Worm (Caenorhabditis elegans): Measurements from ENCODE around the gene Y52E8A.2.

The Y52E8A.2 gene

ce11 chrII:4322871-4323270 is 2.2 kb downstream of the Y52E8A.2 start, which contains the start of gene H20J04.6 (continued):
- TF ChIP-seq nhr-76 (tag; optimal IDR thresholded peaks at IDR 0.05) (no peak), nhr-12 (tag; optimal IDR thresholded peaks at IDR 0.05) (no peak), nhr-19 (GFP tag; conservative IDR thresholded peaks at IDR 0.05) (no peak), sup-37 (GFP tag; optimal IDR thresholded peaks at IDR 0.05) (no peak), nhr-90 (tag; optimal IDR thresholded peaks at IDR 0.05; ENCODE audit: poor library complexity) (peak; percentile 16), unc-130 (tag; optimal IDR thresholded peaks at IDR 0.05) (peak; percentile 63), swsn-7 (tag; optimal IDR thresholded peaks at IDR 0.05) (peak; percentile 34), elt-2 (tag; optimal IDR thresholded peaks at IDR 0.05) (no peak), ets-5 (GFP tag; IDR thresholded peaks at IDR 0.05) (no peak), nhr-84 (tag; optimal IDR thresholded peaks at IDR 0.05) (no peak), hlh-17 (GFP tag; optimal IDR thresholded peaks at IDR 0.05; ENCODE audit: borderline replicate concordance) (no peak), C04F5.9 (tag; optimal IDR thresholded peaks at IDR 0.05) (peak; percentile 29), tlp-1 (tag; optimal IDR thresholded peaks at IDR 0.05) (no peak), lin-39 (tag; optimal IDR thresholded peaks at IDR 0.05) (no peak), vab-15 (tag; optimal IDR thresholded peaks at IDR 0.05) (no peak), sox-4 (tag; optimal IDR thresholded peaks at IDR 0.05) (no peak), ceh-82 (tag; optimal IDR thresholded peaks at IDR 0.05) (no peak), Y116A8C.19 (tag; optimal IDR thresholded peaks at IDR 0.05; ENCODE audit: borderline replicate concordance) (no peak), unc-86 (tag; optimal IDR thresholded peaks at IDR 0.05) (peak; percentile 7), efl-1 (optimal IDR thresholded peaks at IDR 0.05) (peak; percentile 23 to 52), efl-1 (GFP tag; optimal IDR thresholded peaks at IDR 0.05 in 1 of 2) (peak; percentile 56 to 94), dpl-1 (GFP tag; optimal IDR thresholded peaks at IDR 0.05) (peak; percentile 24 to 60 (median 44)), ceh-8 (GFP tag; optimal IDR thresholded peaks at IDR 0.05) (no peak), lir-3 (tag; optimal IDR thresholded peaks at IDR 0.05; ENCODE audit: poor library complexity) (no peak), rnt-1 (tag; optimal IDR thresholded peaks at IDR 0.05) (no peak), xbp-1 (tag; optimal IDR thresholded peaks at IDR 0.05) (peak; percentile 17)

ce11 chrII:4324061-4324460 is 3.4 kb downstream of the Y52E8A.2 start, which contains the start of gene mog-2:
Gene mog-2 (plus strand): TSS chrII:4324361.
- no peak for TF ChIP-seq mdl-1 (tag; optimal IDR thresholded peaks at IDR 0.05)
- no peak for TF ChIP-seq nhr-71 (tag; optimal IDR thresholded peaks at IDR 0.05)
- TF ChIP-seq unc-130 (tag; optimal IDR thresholded peaks at IDR 0.05): no peak
- no peak for TF ChIP-seq Y116A8C.19 (tag; optimal IDR thresholded peaks at IDR 0.05; ENCODE audit: borderline replicate concordance)
- no peak for TF ChIP-seq efl-1 (optimal IDR thresholded peaks at IDR 0.05)
- TF ChIP-seq efl-1 (GFP tag; optimal IDR thresholded peaks at IDR 0.05 in 1 of 2): peak in 1 of 2 experiments; percentile 21

- TF ChIP-seq ets-5 (GFP tag; IDR thresholded peaks at IDR 0.05) (no peak), blmp-1 (tag; optimal IDR thresholded peaks at IDR 0.05) (no peak), efl-3 (GFP tag; optimal IDR thresholded peaks at IDR 0.05) (no peak), elt-3 (tag; optimal IDR thresholded peaks at IDR 0.05) (no peak), pqm-1 (tag; optimal IDR thresholded peaks at IDR 0.05) (no peak), fos-1 (tag; optimal IDR thresholded peaks at IDR 0.05) (no peak), hlh-4 (tag; optimal IDR thresholded peaks at IDR 0.05) (no peak)
These were observed 5.8 kb downstream of the Y52E8A.2 start, which contains the start of gene pfd-2 for ce11 chrII:4326420-4326819. Gene pfd-2 (plus strand): TSS chrII:4326720.

- TF ChIP-seq aha-1 (tag; optimal IDR thresholded peaks at IDR 0.05) (no peak), ceh-90 (tag; optimal IDR thresholded peaks at IDR 0.05) (no peak), dpl-1 (GFP tag; optimal IDR thresholded peaks at IDR 0.05) (no peak), lsy-2 (tag; optimal IDR thresholded peaks at IDR 0.05) (no peak), jun-1 (tag; optimal IDR thresholded peaks at IDR 0.05) (no peak), nhr-19 (GFP tag; conservative IDR thresholded peaks at IDR 0.05) (no peak), nhr-237 (tag; optimal IDR thresholded peaks at IDR 0.05) (no peak), zag-1 (tag; optimal IDR thresholded peaks at IDR 0.05) (no peak), tlp-1 (tag; optimal IDR thresholded peaks at IDR 0.05) (no peak), nhr-76 (tag; optimal IDR thresholded peaks at IDR 0.05) (no peak), C16A3.4 (tag; optimal IDR thresholded peaks at IDR 0.05) (no peak), pax-3 (tag; optimal IDR thresholded peaks at IDR 0.05) (no peak), lin-14 (GFP tag; optimal IDR thresholded peaks at IDR 0.05) (no peak), Y116A8C.19 (tag; optimal IDR thresholded peaks at IDR 0.05; ENCODE audit: borderline replicate concordance) (no peak), elt-2 (tag; optimal IDR thresholded peaks at IDR 0.05) (no peak)
These were observed 8.1 kb downstream of the Y52E8A.2 start, which contains the start of gene H20J04.4 for ce11 chrII:4328716-4329115. Gene H20J04.4 (plus strand): TSS chrII:4329016.
